Worm (Caenorhabditis elegans) whole organism, mixed stage, embryonic: Measurements from ENCODE around the gene F22E12.3.

ENCODE experiments used
- bed-3 ChIP-seq: fragments of 200-800 bp; sonication (Bioruptor generic); optimal IDR thresholded peaks from 3 replicates; lab custom pipeline; 2018; ENCODE audit warnings: mild to moderate bottlenecking, missing genetic modification characterization, moderate library complexity, missing compliant biosample characterization
- blmp-1 ChIP-seq: fragments of 150-350 bp; optimal IDR thresholded peaks from 2 replicates; lab custom pipeline; 2014; ENCODE audit warnings: missing biosample characterization, missing genetic modification characterization
- ceh-39 ChIP-seq: fragments of 150-350 bp; optimal IDR thresholded peaks from 2 replicates; lab custom pipeline; 2014; ENCODE audit warnings: missing biosample characterization, missing genetic modification characterization
- ceh-43 ChIP-seq: fragments of 200-800 bp; sonication (Bioruptor generic); optimal IDR thresholded peaks from 2 replicates; lab custom pipeline; 2018; ENCODE audit warnings: mild to moderate bottlenecking, missing genetic modification characterization, moderate library complexity, missing compliant biosample characterization
- ceh-83 ChIP-seq: fragments of 200-800 bp; sonication (Bioruptor generic); optimal IDR thresholded peaks from 2 replicates; lab custom pipeline; 2018; ENCODE audit warnings: mild to moderate bottlenecking, missing genetic modification characterization, missing compliant biosample characterization
- ces-1 ChIP-seq: fragments of 150-350 bp; optimal IDR thresholded peaks from 2 replicates; lab custom pipeline; 2014; ENCODE audit warnings: missing biosample characterization, missing genetic modification reagents, missing genetic modification characterization
- cnd-1 ChIP-seq: fragments of 200-800 bp; sonication (Bioruptor generic); optimal IDR thresholded peaks from 2 replicates; lab custom pipeline; 2018; ENCODE audit warnings: mild to moderate bottlenecking, missing genetic modification characterization, missing compliant biosample characterization
- drap-1 ChIP-seq: fragments of 200-800 bp; sonication (Bioruptor generic); optimal IDR thresholded peaks from 3 replicates; lab custom pipeline; 2018; ENCODE audit warnings: mild to moderate bottlenecking, missing genetic modification characterization, missing compliant biosample characterization
- elt-1 ChIP-seq: sonication (generic microtip); optimal IDR thresholded peaks from 2 replicates; lab custom pipeline; 2017; ENCODE audit warnings: missing genetic modification characterization, mild to moderate bottlenecking, missing compliant biosample characterization, antibody characterized with exemption, moderate library complexity, borderline replicate concordance; ENCODE audit not compliant: insufficient read depth
- elt-3 ChIP-seq: fragments of 150-350 bp; optimal IDR thresholded peaks from 2 replicates; lab custom pipeline; 2014; ENCODE audit warnings: missing biosample characterization, missing genetic modification characterization
- flh-1 ChIP-seq: fragments of 200-800 bp; sonication (Bioruptor generic); optimal IDR thresholded peaks from 2 replicates; lab custom pipeline; 2018; ENCODE audit warnings: mild to moderate bottlenecking, missing genetic modification characterization, moderate library complexity, missing compliant biosample characterization
- ham-2 ChIP-seq: fragments of 200-800 bp; sonication (Bioruptor generic); optimal IDR thresholded peaks from 2 replicates; lab custom pipeline; 2018; ENCODE audit warnings: mild to moderate bottlenecking, missing genetic modification characterization, missing compliant biosample characterization
- hlh-1 ChIP-seq: fragments of 150-350 bp; optimal IDR thresholded peaks from 2 replicates; lab custom pipeline; 2014; ENCODE audit warnings: missing biosample characterization, missing genetic modification reagents, missing genetic modification characterization
- lin-13 ChIP-seq: fragments of 150-350 bp; optimal IDR thresholded peaks from 2 replicates; lab custom pipeline; 2014; ENCODE audit warnings: missing biosample characterization, missing genetic modification characterization
- lin-32 ChIP-seq: fragments of 200-800 bp; sonication (Bioruptor generic); optimal IDR thresholded peaks from 2 replicates; lab custom pipeline; 2018; ENCODE audit warnings: mild to moderate bottlenecking, missing genetic modification characterization, missing compliant biosample characterization
- lsy-2 ChIP-seq: fragments of 150-350 bp; optimal IDR thresholded peaks from 2 replicates; lab custom pipeline; 2014; ENCODE audit warnings: missing biosample characterization, missing genetic modification characterization
- mab-5 ChIP-seq: fragments of 150-350 bp; optimal IDR thresholded peaks from 2 replicates; lab custom pipeline; 2014; ENCODE audit warnings: missing biosample characterization, missing genetic modification characterization
- mep-1 ChIP-seq: fragments of 150-350 bp; optimal IDR thresholded peaks from 2 replicates; lab custom pipeline; 2017; ENCODE audit warnings: missing biosample characterization, missing genetic modification reagents, missing genetic modification characterization, inconsistent platforms
- mls-2 ChIP-seq: sonication (generic microtip); optimal IDR thresholded peaks from 2 replicates; lab custom pipeline; 2016; ENCODE audit warnings: mild to moderate bottlenecking, missing genetic modification characterization, moderate library complexity, missing compliant biosample characterization
- nhr-12 ChIP-seq: fragments of 150-350 bp; optimal IDR thresholded peaks from 2 replicates; lab custom pipeline; 2014; ENCODE audit warnings: missing biosample characterization, missing genetic modification characterization
- nhr-2 ChIP-seq: fragments of 150-350 bp; optimal IDR thresholded peaks from 2 replicates; lab custom pipeline; 2014; ENCODE audit warnings: missing biosample characterization, missing genetic modification characterization
- nhr-237 ChIP-seq: fragments of 150-350 bp; optimal IDR thresholded peaks from 2 replicates; lab custom pipeline; 2014; ENCODE audit warnings: missing biosample characterization, missing genetic modification characterization
- nhr-28 ChIP-seq: fragments of 150-350 bp; optimal IDR thresholded peaks from 2 replicates; lab custom pipeline; 2014; ENCODE audit warnings: missing biosample characterization, missing genetic modification characterization
- nhr-76 ChIP-seq: sonication (generic microtip); optimal IDR thresholded peaks from 2 replicates; lab custom pipeline; 2017; ENCODE audit warnings: missing biosample characterization, missing genetic modification characterization
- pha-4 ChIP-seq: fragments of 150-350 bp; optimal IDR thresholded peaks from 2 replicates; lab custom pipeline; 2018; ENCODE audit warnings: missing biosample characterization, missing genetic modification reagents, missing genetic modification characterization
- sem-2 ChIP-seq: fragments of 200-800 bp; sonication (Bioruptor generic); optimal IDR thresholded peaks from 2 replicates; lab custom pipeline; 2018; ENCODE audit warnings: mild to moderate bottlenecking, missing genetic modification characterization, missing compliant biosample characterization
- snpc-4 ChIP-seq: fragments of 150-350 bp; optimal IDR thresholded peaks from 2 replicates; lab custom pipeline; 2014; ENCODE audit warnings: missing biosample characterization, missing genetic modification characterization
- sptf-1 ChIP-seq: sonication (generic microtip); optimal IDR thresholded peaks from 2 replicates; lab custom pipeline; 2017; ENCODE audit warnings: mild to moderate bottlenecking, missing genetic modification characterization, moderate library complexity, missing compliant biosample characterization
- tbx-8 ChIP-seq: fragments of 200-800 bp; sonication (Bioruptor generic); optimal IDR thresholded peaks from 2 replicates; lab custom pipeline; 2018; ENCODE audit warnings: mild to moderate bottlenecking, missing genetic modification characterization, moderate library complexity, missing compliant biosample characterization
- unc-120 ChIP-seq: sonication (generic microtip); optimal IDR thresholded peaks from 2 replicates; lab custom pipeline; 2017; ENCODE audit warnings: missing genetic modification characterization, missing compliant biosample characterization; ENCODE audit not compliant: poor library complexity, severe bottlenecking
- unc-39 ChIP-seq: fragments of 150-350 bp; optimal IDR thresholded peaks from 2 replicates; lab custom pipeline; 2014; ENCODE audit warnings: missing biosample characterization, missing genetic modification characterization
- unc-62 ChIP-seq: fragments of 150-350 bp; optimal IDR thresholded peaks from 2 replicates; lab custom pipeline; 2014; ENCODE audit warnings: missing biosample characterization, missing genetic modification reagents, missing genetic modification characterization
- zip-8 ChIP-seq: fragments of 150-350 bp; optimal IDR thresholded peaks from 2 replicates; lab custom pipeline; 2014; ENCODE audit warnings: missing biosample characterization, missing genetic modification characterization
- ztf-11 ChIP-seq: fragments of 150-350 bp; optimal IDR thresholded peaks from 2 replicates; lab custom pipeline; 2014; ENCODE audit warnings: missing biosample characterization, missing genetic modification characterization

F22E12.3 gene

DNA sequence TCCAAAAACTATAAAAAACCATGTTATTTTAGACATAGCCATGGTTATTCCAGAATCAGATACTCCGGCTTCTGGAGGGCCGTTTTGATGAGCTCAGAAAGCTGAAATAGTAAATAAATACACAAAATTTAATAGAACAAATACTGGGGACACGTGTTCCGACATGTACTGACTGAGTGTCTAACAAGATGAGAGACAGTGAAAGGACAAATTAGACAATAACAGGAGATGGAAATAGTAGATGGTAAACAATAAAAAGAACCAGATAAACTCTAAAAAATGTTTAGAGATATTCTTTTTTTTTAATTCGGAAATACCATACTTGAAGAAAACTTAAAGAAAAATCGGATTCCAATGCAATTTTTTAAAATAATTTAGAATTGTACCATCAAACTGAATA is 21.5 kb upstream of the F22E12.3 start, which contains the start of gene Y32F6B.1:
Gene Y32F6B.1 (minus strand): TSS at position 101 of the 400 bp plus-strand sequence.
- TF ChIP-seq unc-39 (tag; lab: Kevin White, UChicago) (no peak), bed-3 (GFP tag; lab: Kevin White, UChicago) (no peak), flh-1 (GFP tag; lab: Kevin White, UChicago) (no peak), ceh-83 (no peak), lin-32 (no peak), ceh-43 (GFP tag; lab: Kevin White, UChicago) (no peak), elt-1 (no peak), nhr-237 (tag; lab: Kevin White, UChicago) (no peak), ham-2 (no peak), blmp-1 (no peak), ceh-39 (tag; lab: Kevin White, UChicago) (no peak), mep-1 (tag; lab: Kevin White, UChicago) (no peak)

- no peak for TF ChIP-seq lin-32
- TF ChIP-seq nhr-28: no peak
- no peak for TF ChIP-seq ham-2
- no peak for TF ChIP-seq sptf-1 (tag; lab: Kevin White, UChicago)
- TF ChIP-seq unc-120: no peak
- no peak for TF ChIP-seq sem-2 (GFP tag; lab: Kevin White, UChicago)
- no peak for TF ChIP-seq ceh-39 (tag; lab: Kevin White, UChicago)
- TF ChIP-seq nhr-12: no peak
- TF ChIP-seq ztf-11 (tag; lab: Kevin White, UChicago): no peak
- no peak for TF ChIP-seq nhr-76
- TF ChIP-seq nhr-2 (tag; lab: Kevin White, UChicago): no peak
- no peak for TF ChIP-seq cnd-1 (tag; lab: Kevin White, UChicago)
- TF ChIP-seq lin-13 (tag; lab: Kevin White, UChicago): no peak
- no peak for TF ChIP-seq ces-1 (GFP tag; lab: Kevin White, UChicago)
- TF ChIP-seq snpc-4: no peak
- no peak for TF ChIP-seq lsy-2 (tag; lab: Kevin White, UChicago)
Observed at ce11 chrV:10483995-10484394, 20.8 kb upstream of the F22E12.3 start.

DNA sequence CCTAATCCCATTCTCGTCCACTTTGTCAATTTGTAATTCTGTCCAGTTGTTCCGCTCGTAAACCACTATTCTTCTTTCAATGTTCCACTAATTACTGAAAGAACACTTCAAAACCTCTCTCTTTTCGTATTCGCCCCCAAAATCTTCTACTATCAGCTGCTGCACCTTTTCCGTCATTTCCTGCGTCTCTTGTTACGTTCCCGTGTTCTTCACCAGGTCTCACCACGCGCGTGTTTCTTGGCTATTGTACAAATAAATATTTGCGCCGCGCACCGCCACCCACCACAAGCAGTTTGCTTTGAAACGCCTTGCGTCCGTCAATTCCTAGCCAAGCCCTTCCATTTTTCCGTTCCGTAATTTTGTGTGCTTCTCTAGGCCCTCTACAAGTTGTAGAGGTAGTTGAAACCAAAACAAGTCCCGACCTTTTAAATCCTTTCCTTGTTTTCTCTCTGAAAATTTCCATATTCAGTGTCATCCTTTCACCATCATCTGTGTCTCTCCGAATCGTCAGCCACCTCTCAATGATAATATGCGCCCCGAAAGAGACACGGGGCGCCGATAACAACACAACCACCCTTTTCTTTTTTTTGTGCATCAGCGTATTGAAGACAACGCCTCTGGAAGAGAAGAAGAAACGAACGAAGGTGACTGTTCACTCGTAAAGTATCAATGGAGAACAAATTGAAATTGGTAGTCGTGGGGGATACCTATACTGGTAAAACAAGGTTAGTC is 15.1 kb upstream of the F22E12.3 start, which contains the start of the genes crp-1 and Y32F6B.9:
Gene crp-1 (plus strand): TSS at position 468 of the 732 bp plus-strand sequence.
Gene Y32F6B.9 (plus strand): TSS at position 603 of the 732 bp plus-strand sequence.
- peak; percentile 25 for TF ChIP-seq pha-4 (tag; lab: Kevin White, UChicago)
- TF ChIP-seq ham-2: peak; percentile 41
- no peak for TF ChIP-seq ces-1 (GFP tag; lab: Kevin White, UChicago)
- TF ChIP-seq zip-8 (tag; lab: Kevin White, UChicago): no peak
- TF ChIP-seq mep-1 (tag; lab: Kevin White, UChicago): no peak
- TF ChIP-seq ceh-39 (tag; lab: Kevin White, UChicago): no peak
- no peak for TF ChIP-seq tbx-8 (GFP tag; lab: Kevin White, UChicago)
- TF ChIP-seq drap-1: no peak
- TF ChIP-seq snpc-4: no peak
- no peak for TF ChIP-seq unc-39 (tag; lab: Kevin White, UChicago)

DNA sequence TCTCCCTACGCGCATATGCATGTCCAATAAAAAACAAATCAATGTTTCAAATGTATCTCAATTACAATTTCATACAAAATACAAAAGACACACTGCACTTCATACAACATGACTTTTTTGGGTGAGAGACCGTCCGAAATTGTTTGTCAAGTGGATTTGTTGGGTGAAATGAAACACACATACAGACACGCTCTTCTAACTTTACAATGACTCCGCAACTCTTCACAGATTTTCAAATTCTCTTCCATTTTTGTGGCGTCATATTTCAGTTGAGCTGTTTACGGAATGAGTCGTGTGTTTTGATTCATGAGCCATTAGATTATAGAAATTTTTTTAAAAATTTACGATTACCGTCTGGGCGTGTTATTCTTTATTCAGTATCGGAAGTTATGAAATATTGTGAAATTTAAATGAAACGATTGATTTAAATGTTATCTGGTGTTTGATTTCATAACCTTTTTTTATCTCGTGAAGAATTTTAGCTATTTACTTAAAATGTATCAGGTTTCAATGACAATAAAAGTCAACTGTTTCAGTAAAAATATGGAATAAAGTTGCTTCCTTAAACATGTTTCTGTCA is 13.8 kb upstream of the F22E12.3 start:
- no peak for TF ChIP-seq sptf-1 (tag; lab: Kevin White, UChicago)
- TF ChIP-seq drap-1: no peak
- TF ChIP-seq, all 35 proteins: peak for 0

DNA sequence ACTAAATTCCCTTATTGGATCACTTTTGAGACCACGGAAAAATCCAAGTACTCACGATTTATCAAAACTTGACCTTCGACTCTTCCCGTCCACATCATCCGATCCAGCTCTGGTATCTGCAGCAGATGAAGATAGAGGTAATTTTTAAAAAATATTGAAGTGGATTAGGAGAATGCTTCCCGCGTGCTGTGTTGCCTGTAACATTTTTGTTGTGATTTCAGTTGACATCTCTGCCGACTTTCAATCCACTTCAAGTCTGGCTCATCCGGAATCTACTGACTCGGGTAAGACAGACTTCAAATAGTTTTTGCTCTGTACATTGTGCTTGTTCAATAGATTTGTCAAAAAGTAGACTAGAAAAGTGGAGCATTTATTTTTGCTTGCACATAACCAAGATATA is 12.2 kb upstream of the F22E12.3 start:
- TF ChIP-seq hlh-1 (tag; lab: Kevin White, UChicago) (no peak), sptf-1 (tag; lab: Kevin White, UChicago) (no peak), blmp-1 (no peak), lsy-2 (tag; lab: Kevin White, UChicago) (no peak), zip-8 (tag; lab: Kevin White, UChicago) (no peak), unc-120 (no peak), nhr-12 (no peak), snpc-4 (no peak), bed-3 (GFP tag; lab: Kevin White, UChicago) (no peak), mls-2 (no peak), nhr-28 (no peak), ceh-83 (no peak), cnd-1 (tag; lab: Kevin White, UChicago) (no peak), mep-1 (tag; lab: Kevin White, UChicago) (no peak), mab-5 (no peak), lin-13 (tag; lab: Kevin White, UChicago) (no peak), ham-2 (no peak), unc-62 (no peak), elt-1 (no peak), elt-3 (tag; lab: Kevin White, UChicago) (no peak)
